Worm (Caenorhabditis elegans) whole organism, L4 larva: ENCODE data around the gene lgc-46.

Experiments used
- D1046.2 ChIP-seq: fragments of 200-800 bp; sonication (Bioruptor generic); IDR thresholded peaks from 2 replicates; pipeline ENCODE4 v1.3.6; 2022; ENCODE audit warnings: missing genetic modification characterization, missing compliant biosample characterization
- F37D6.2 ChIP-seq: sonication (generic microtip); optimal IDR thresholded peaks from 2 replicates; lab custom pipeline; 2016; ENCODE audit warnings: mild to moderate bottlenecking, missing genetic modification characterization, missing compliant biosample characterization
- T26A8.4 ChIP-seq: fragments of 200-800 bp; sonication (Bioruptor generic); IDR thresholded peaks from 2 replicates; pipeline ENCODE4 v1.3.6; 2022; ENCODE audit warnings: missing genetic modification characterization, missing compliant biosample characterization
- ZK546.5 ChIP-seq, 2 experiments: sonication (generic microtip); optimal IDR thresholded peaks; 2 replicates each; lab custom pipeline; 2017; ENCODE audit warnings: missing biosample characterization in 2 of 2, missing genetic modification characterization in 2 of 2
- aha-1 ChIP-seq: fragments of 150-350 bp; peaks from one replicate; lab custom pipeline; 2014; ENCODE audit warnings: missing biosample characterization, missing genetic modification characterization
- aly-2 ChIP-seq: sonication (generic microtip); optimal IDR thresholded peaks from 2 replicates; lab custom pipeline; 2018; ENCODE audit warnings: missing biosample characterization, missing genetic modification characterization
- ama-1 ChIP-seq: fragments of 150-350 bp; optimal IDR thresholded peaks from 2 replicates; lab custom pipeline; 2014; ENCODE audit warnings: inconsistent platforms, mixed read lengths
- arid-1 ChIP-seq: fragments of 200-800 bp; sonication (Bioruptor generic); conservative IDR thresholded peaks from 2 replicates; pipeline ENCODE4 v1.3.6; 2022; ENCODE audit warnings: missing genetic modification reagents, missing genetic modification characterization, missing compliant biosample characterization
- ceh-20 ChIP-seq: fragments of 200-800 bp; sonication (Bioruptor generic); IDR thresholded peaks from 2 replicates; pipeline ENCODE4 v1.3.6; 2022; ENCODE audit warnings: missing genetic modification reagents, missing genetic modification characterization, missing compliant biosample characterization
- ceh-28 ChIP-seq: fragments of 150-350 bp; optimal IDR thresholded peaks from 2 replicates; lab custom pipeline; 2014; ENCODE audit warnings: missing biosample characterization, missing genetic modification reagents, missing genetic modification characterization
- ceh-32 ChIP-seq: sonication (generic microtip); optimal IDR thresholded peaks from 2 replicates; lab custom pipeline; 2016; ENCODE audit warnings: mild to moderate bottlenecking, missing genetic modification characterization, missing compliant biosample characterization; ENCODE audit not compliant: poor library complexity
- ceh-82 ChIP-seq: sonication (generic microtip); optimal IDR thresholded peaks from 2 replicates; lab custom pipeline; 2017; ENCODE audit warnings: missing biosample characterization, missing genetic modification characterization
- ces-1 ChIP-seq: fragments of 150-350 bp; sonication (generic microtip); optimal IDR thresholded peaks from 4 replicates; lab custom pipeline; 2014; ENCODE audit warnings: missing biosample characterization, missing genetic modification reagents, missing genetic modification characterization
- ctbp-1 ChIP-seq: fragments of 200-800 bp; sonication (Bioruptor generic); IDR thresholded peaks from 2 replicates; pipeline ENCODE4 v1.3.6; 2022; ENCODE audit warnings: missing genetic modification reagents, missing genetic modification characterization, missing compliant biosample characterization
- daf-12 ChIP-seq: fragments of 150-350 bp; optimal IDR thresholded peaks from 2 replicates; lab custom pipeline; 2014; ENCODE audit warnings: missing biosample characterization, missing genetic modification reagents, missing genetic modification characterization
- daf-19 ChIP-seq: fragments of 200-800 bp; sonication (Bioruptor generic); conservative IDR thresholded peaks from 2 replicates; pipeline ENCODE4 v1.3.6; 2022; ENCODE audit warnings: missing genetic modification characterization, missing compliant biosample characterization
- daf-8 ChIP-seq: fragments of 200-800 bp; sonication (Bioruptor generic); IDR thresholded peaks from 2 replicates; pipeline ENCODE4 v1.3.6; 2022; ENCODE audit warnings: missing genetic modification characterization, missing compliant biosample characterization
- duxl-1 ChIP-seq: sonication (generic microtip); optimal IDR thresholded peaks from 2 replicates; lab custom pipeline; 2016; ENCODE audit warnings: mild to moderate bottlenecking, missing genetic modification characterization, moderate library complexity, missing compliant biosample characterization; ENCODE audit not compliant: poor library complexity
- dve-1 ChIP-seq: sonication (generic microtip); optimal IDR thresholded peaks from 2 replicates; lab custom pipeline; 2017; ENCODE audit warnings: antibody characterized with exemption, mild to moderate bottlenecking, missing genetic modification characterization, missing compliant biosample characterization; ENCODE audit not compliant: insufficient read depth
- fkh-10 ChIP-seq: fragments of 150-350 bp; optimal IDR thresholded peaks from 2 replicates; lab custom pipeline; 2014; ENCODE audit warnings: missing biosample characterization, missing genetic modification reagents, missing genetic modification characterization
- hlh-11 ChIP-seq: fragments of 200-800 bp; sonication (Bioruptor generic); optimal IDR thresholded peaks from 2 replicates; lab custom pipeline; 2018; ENCODE audit warnings: mild to moderate bottlenecking, missing genetic modification characterization, missing compliant biosample characterization
- hlh-30 ChIP-seq: sonication (generic microtip); optimal IDR thresholded peaks from 2 replicates; lab custom pipeline; 2017; ENCODE audit warnings: antibody characterized with exemption, mild to moderate bottlenecking, missing genetic modification characterization, missing compliant biosample characterization; ENCODE audit not compliant: insufficient read depth
- lin-38 ChIP-seq: fragments of 200-800 bp; sonication (Bioruptor generic); IDR thresholded peaks from 2 replicates; pipeline ENCODE4 v1.3.6; 2022; ENCODE audit warnings: missing genetic modification reagents, missing genetic modification characterization, missing compliant biosample characterization
- lin-39 ChIP-seq: fragments of 150-350 bp; optimal IDR thresholded peaks from 2 replicates; lab custom pipeline; 2014; ENCODE audit warnings: missing biosample characterization, missing genetic modification reagents, missing genetic modification characterization
- madf-9 ChIP-seq: fragments of 200-800 bp; sonication (Bioruptor generic); conservative IDR thresholded peaks from 2 replicates; pipeline ENCODE4 v1.3.6; 2022; ENCODE audit warnings: missing genetic modification reagents, missing genetic modification characterization, missing compliant biosample characterization
- mep-1 ChIP-seq: fragments of 150-350 bp; sonication (generic microtip); optimal IDR thresholded peaks from 3 replicates; lab custom pipeline; 2014; ENCODE audit warnings: missing biosample characterization, missing genetic modification characterization
- nhr-25 ChIP-seq: sonication (generic microtip); optimal IDR thresholded peaks from 2 replicates; lab custom pipeline; 2017; ENCODE audit warnings: missing genetic modification characterization, mild to moderate bottlenecking, missing compliant biosample characterization, antibody characterized with exemption, moderate library complexity, borderline replicate concordance; ENCODE audit not compliant: insufficient read depth
- nhr-28 ChIP-seq: fragments of 150-350 bp; optimal IDR thresholded peaks from 2 replicates; lab custom pipeline; 2014; ENCODE audit warnings: missing biosample characterization, missing genetic modification characterization
- nhr-48 ChIP-seq: sonication (generic microtip); optimal IDR thresholded peaks from 2 replicates; lab custom pipeline; 2016; ENCODE audit warnings: mild to moderate bottlenecking, missing genetic modification characterization, missing compliant biosample characterization
- nhr-6 ChIP-seq: fragments of 150-350 bp; optimal IDR thresholded peaks from 2 replicates; lab custom pipeline; 2014; ENCODE audit warnings: missing biosample characterization, missing genetic modification characterization
- nhr-76 ChIP-seq: fragments of 150-350 bp; optimal IDR thresholded peaks from 2 replicates; lab custom pipeline; 2014; ENCODE audit warnings: missing biosample characterization, missing genetic modification characterization
- pha-4 ChIP-seq, 2 experiments: fragments of 150-350 bp in 1 of 2; fragments of 200-800 bp in 1 of 2; sonication (Bioruptor generic) in 1 of 2; IDR thresholded peaks in 1 of 2; optimal IDR thresholded peaks in 1 of 2; 2 replicates each; pipeline versions ENCODE4 v1.3.6 to Lab custom; 2014 to 2022; ENCODE audit warnings: missing genetic modification characterization in 2 of 2, missing genetic modification reagents in 2 of 2, missing biosample characterization in 1 of 2, missing compliant biosample characterization in 1 of 2
- php-3 ChIP-seq: fragments of 200-800 bp; sonication (Bioruptor generic); IDR thresholded peaks from 2 replicates; pipeline ENCODE4 v1.3.6; 2022; ENCODE audit warnings: missing genetic modification reagents, missing genetic modification characterization, missing compliant biosample characterization
- rbr-2 ChIP-seq: sonication (generic microtip); optimal IDR thresholded peaks from 2 replicates; lab custom pipeline; 2016; ENCODE audit warnings: missing genotype, missing genetic modification characterization, missing compliant biosample characterization
- set-16 ChIP-seq: fragments of 200-800 bp; sonication (Bioruptor generic); IDR thresholded peaks from 2 replicates; pipeline ENCODE4 v1.3.6; 2022; ENCODE audit warnings: missing genetic modification reagents, missing genetic modification characterization, missing compliant biosample characterization
- snpc-4 ChIP-seq: fragments of 150-350 bp; optimal IDR thresholded peaks from 2 replicates; lab custom pipeline; 2014; ENCODE audit warnings: missing biosample characterization, missing genetic modification characterization
- spr-1 ChIP-seq: sonication (generic microtip); optimal IDR thresholded peaks from 2 replicates; lab custom pipeline; 2016; ENCODE audit warnings: mild to moderate bottlenecking, missing genetic modification characterization, missing compliant biosample characterization
- tra-1 ChIP-seq: fragments of 200-800 bp; sonication (Bioruptor generic); IDR thresholded peaks from 2 replicates; pipeline ENCODE4 v1.3.6; 2022; ENCODE audit warnings: missing genetic modification reagents, missing genetic modification characterization, missing compliant biosample characterization
- unc-130 ChIP-seq: sonication (generic microtip); optimal IDR thresholded peaks from 2 replicates; lab custom pipeline; 2016; ENCODE audit warnings: missing genetic modification reagents, missing genetic modification characterization, missing compliant biosample characterization
- unc-39 ChIP-seq: sonication (generic microtip); optimal IDR thresholded peaks from 2 replicates; lab custom pipeline; 2017; ENCODE audit warnings: missing biosample characterization, missing genetic modification characterization
- zag-1 ChIP-seq: fragments of 150-350 bp; optimal IDR thresholded peaks from 2 replicates; lab custom pipeline; 2014; ENCODE audit warnings: missing biosample characterization, missing genetic modification characterization
- zip-11 ChIP-seq: fragments of 200-800 bp; sonication (Bioruptor generic); IDR thresholded peaks from 2 replicates; pipeline ENCODE4 v1.3.6; 2022; ENCODE audit warnings: missing genetic modification characterization, missing compliant biosample characterization

lgc-46 gene

ce11 chrIII:1142798-1143197, 7.0 kb upstream of the lgc-46 start, which contains the start of gene smr-1 (continued):
- TF ChIP-seq nhr-76 (tag; lab: Kevin White, UChicago) (no peak), nhr-6 (tag; lab: Kevin White, UChicago) (peak; percentile 33), ceh-32 (no peak), T26A8.4 (GFP tag; lab: Robert Waterston, UW) (peak; percentile 90), nhr-48 (tag; lab: Kevin White, UChicago) (peak; percentile 14), lin-39 (tag; lab: Kevin White, UChicago) (no peak), daf-8 (GFP tag; lab: Robert Waterston, UW) (no peak), ama-1 (lab: Kevin White, UChicago) (peak; percentile 58), tra-1 (GFP tag; lab: Robert Waterston, UW) (no peak), rbr-2 (tag; lab: Kevin White, UChicago) (peak; percentile 56), zag-1 (tag; lab: Kevin White, UChicago) (no peak), nhr-25 (tag; lab: Kevin White, UChicago) (no peak), ceh-28 (no peak), fkh-10 (peak; percentile 35), D1046.2 (GFP tag; lab: Robert Waterston, UW) (peak; percentile 75; the same call in 1 of the 2 replicates), unc-130 (GFP tag; lab: Kevin White, UChicago) (peak; percentile 14), nhr-28 (tag; lab: Kevin White, UChicago) (peak; percentile 52), mep-1 (peak; percentile 84), daf-19 (no peak), ceh-20 (GFP tag; lab: Robert Waterston, UW) (peak; percentile 67; the same call in 1 of the 2 replicates), arid-1 (GFP tag; lab: Robert Waterston, UW) (peak; percentile 76), ctbp-1 (GFP tag; lab: Robert Waterston, UW) (peak; percentile 72), aly-2 (no peak), ceh-82 (tag; lab: Kevin White, UChicago) (no peak), lin-38 (GFP tag; lab: Robert Waterston, UW) (peak; percentile 91), snpc-4 (no peak), php-3 (GFP tag; lab: Robert Waterston, UW) (peak; percentile 66), daf-12 (no peak)

DNA sequence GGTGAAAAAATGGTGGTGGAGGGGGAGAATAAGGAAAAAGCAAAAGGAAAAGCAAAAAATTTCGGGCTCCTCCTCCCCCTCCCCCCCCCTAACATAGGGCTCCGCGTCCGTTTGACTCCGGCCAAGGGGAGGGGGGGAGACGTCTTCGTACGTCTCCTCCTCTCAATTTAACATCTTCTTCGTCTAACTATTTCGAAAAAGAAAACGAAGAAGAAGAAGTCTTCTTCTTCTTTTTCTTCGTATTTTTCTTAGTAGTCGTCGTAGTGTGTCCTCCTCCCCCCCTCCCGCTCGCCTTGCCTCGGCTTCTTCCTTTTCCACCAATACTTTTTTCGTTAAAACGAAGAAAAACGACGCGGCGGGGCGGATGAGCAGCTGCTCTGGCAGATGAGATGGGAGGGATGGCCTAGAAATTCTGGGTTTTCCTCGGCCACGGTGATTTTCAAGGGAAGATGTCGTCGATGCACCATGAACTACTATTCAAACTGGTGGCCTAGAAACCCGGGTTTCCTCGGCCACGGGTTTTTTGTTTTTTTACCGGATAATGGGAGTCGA, 1.1 kb upstream of the lgc-46 start:
- TF ChIP-seq mep-1 (peak; percentile 51), spr-1 (tag; lab: Kevin White, UChicago) (no peak), rbr-2 (tag; lab: Kevin White, UChicago) (peak; percentile 22), F37D6.2 (tag; lab: Kevin White, UChicago) (no peak), unc-39 (tag; lab: Kevin White, UChicago) (no peak), pha-4 (GFP tag; IDR thresholded peaks at IDR 0.05; lab: Robert Waterston, UW) (no peak), pha-4 (tag; optimal IDR thresholded peaks at IDR 0.05; lab: Kevin White, UChicago) (no peak), zip-11 (GFP tag; lab: Robert Waterston, UW) (no peak), zag-1 (tag; lab: Kevin White, UChicago) (no peak), hlh-30 (tag; lab: Kevin White, UChicago) (no peak), ZK546.5 (tag; optimal IDR thresholded peaks at IDR 0.05; lab: Kevin White, UChicago) (no peak), dve-1 (tag; lab: Kevin White, UChicago) (no peak), aha-1 (tag; lab: Kevin White, UChicago) (no peak), daf-8 (GFP tag; lab: Robert Waterston, UW) (no peak), ctbp-1 (GFP tag; lab: Robert Waterston, UW) (0 out of 2 replicates have a peak, but pooled peaks have one; percentile 29), set-16 (peak; percentile 59)

- TF ChIP-seq ZK546.5 (tag; optimal IDR thresholded peaks at IDR 0.05; lab: Kevin White, UChicago) (no peak), duxl-1 (tag; lab: Kevin White, UChicago) (no peak), nhr-28 (tag; lab: Kevin White, UChicago) (no peak), ctbp-1 (GFP tag; lab: Robert Waterston, UW) (0 out of 2 replicates have a peak, but pooled peaks have one; percentile 45), ceh-32 (no peak), madf-9 (no peak), hlh-11 (tag; lab: Kevin White, UChicago) (no peak), ces-1 (GFP tag; lab: Kevin White, UChicago) (peak; percentile 22)
- TF ChIP-seq, all 104 proteins: peak for 2
Observed at ce11 chrIII:1131532-1131931, 4.3 kb downstream of the lgc-46 start.
